Fruit fly (Drosophila melanogaster) whole organism, embryonic: ENCODE measurements around the gene CG42671.

Experiments used
- Bgb ChIP-seq: fragments of 200-800 bp; sonication (Bioruptor generic); IDR thresholded peaks from 2 replicates; pipeline ENCODE4 v1.3.6; 2022; ENCODE audit warnings: missing biosample characterization, missing genetic modification characterization; ENCODE audit not compliant: partially characterized antibody
- CG11504 ChIP-seq: fragments of 200-800 bp; sonication (Bioruptor generic); optimal IDR thresholded peaks from 3 replicates; lab custom pipeline; 2019; ENCODE audit warnings: missing biosample characterization, mild to moderate bottlenecking, missing genetic modification characterization, moderate library complexity
- CG12299 ChIP-seq: fragments of 200-800 bp; sonication (Bioruptor generic); optimal IDR thresholded peaks from 2 replicates; lab custom pipeline; 2018; ENCODE audit warnings: missing biosample characterization, mild to moderate bottlenecking, missing genetic modification characterization
- CG12659 ChIP-seq: fragments of 200-800 bp; sonication (Bioruptor generic); optimal IDR thresholded peaks from 3 replicates; lab custom pipeline; 2017; ENCODE audit warnings: mild to moderate bottlenecking, missing biosample characterization, missing genetic modification reagents, missing genetic modification characterization
- CG13424 ChIP-seq: fragments of 200-800 bp; sonication (Bioruptor generic); optimal IDR thresholded peaks from 2 replicates; lab custom pipeline; 2019; ENCODE audit warnings: missing biosample characterization, mild to moderate bottlenecking, missing genetic modification characterization, moderate library complexity
- CG14710 ChIP-seq: fragments of 200-800 bp; sonication (Bioruptor generic); optimal IDR thresholded peaks from 3 replicates; lab custom pipeline; 2019; ENCODE audit warnings: missing biosample characterization, mild to moderate bottlenecking, missing genetic modification characterization, moderate library complexity
- CG15269 ChIP-seq: fragments of 200-800 bp; sonication (Bioruptor generic); optimal IDR thresholded peaks from 2 replicates; lab custom pipeline; 2018; ENCODE audit warnings: missing biosample characterization, mild to moderate bottlenecking, missing genetic modification characterization, moderate library complexity
- CG1603 ChIP-seq: fragments of 200-800 bp; sonication (Bioruptor generic); optimal IDR thresholded peaks from 2 replicates; lab custom pipeline; 2019; ENCODE audit warnings: missing biosample characterization, mild to moderate bottlenecking, missing genetic modification characterization, moderate library complexity
- CG17359 ChIP-seq: fragments of 200-800 bp; sonication (Bioruptor generic); optimal IDR thresholded peaks from 3 replicates; lab custom pipeline; 2018; ENCODE audit warnings: missing biosample characterization, mild to moderate bottlenecking, missing genetic modification characterization, moderate library complexity
- CG17385 ChIP-seq: fragments of 200-800 bp; sonication (Bioruptor generic); optimal IDR thresholded peaks from 3 replicates; lab custom pipeline; 2018; ENCODE audit warnings: missing biosample characterization, mild to moderate bottlenecking, missing genetic modification characterization
- CG17829 ChIP-seq: fragments of 200-800 bp; optimal IDR thresholded peaks from 2 replicates; lab custom pipeline; 2019; ENCODE audit warnings: missing biosample characterization, mild to moderate bottlenecking, missing genetic modification characterization, moderate library complexity
- CG32772 ChIP-seq: fragments of 200-800 bp; sonication (Bioruptor generic); IDR thresholded peaks from 2 replicates; pipeline ENCODE4 v1.3.6; 2022; ENCODE audit warnings: missing biosample characterization, missing genetic modification characterization
- CG34376 ChIP-seq: fragments of 200-800 bp; sonication (Bioruptor generic); optimal IDR thresholded peaks from 2 replicates; lab custom pipeline; 2018; ENCODE audit warnings: missing biosample characterization, mild to moderate bottlenecking, missing genetic modification characterization
- CG34422 ChIP-seq: fragments of 200-800 bp; sonication (Bioruptor generic); IDR thresholded peaks from 3 replicates; pipeline ENCODE4 v1.3.6; 2022; ENCODE audit warnings: missing biosample characterization, missing genetic modification characterization
- CG3847 ChIP-seq: fragments of 200-800 bp; sonication (Bioruptor generic); IDR thresholded peaks from 2 replicates; pipeline ENCODE4 v1.3.6; 2022; ENCODE audit warnings: missing biosample characterization, missing genetic modification characterization
- CG4328 ChIP-seq: fragments of 200-800 bp; sonication (Bioruptor generic); optimal IDR thresholded peaks from 3 replicates; lab custom pipeline; 2017; ENCODE audit warnings: missing biosample characterization, missing genetic modification reagents, missing genetic modification characterization
- CG7928 ChIP-seq: fragments of 200-800 bp; sonication (Bioruptor generic); optimal IDR thresholded peaks from 2 replicates; lab custom pipeline; 2017; ENCODE audit warnings: missing biosample characterization, mild to moderate bottlenecking, missing genetic modification characterization
- CG8924 ChIP-seq: fragments of 200-800 bp; optimal IDR thresholded peaks from 3 replicates; lab custom pipeline; 2019; ENCODE audit warnings: missing biosample characterization, mild to moderate bottlenecking, missing genetic modification characterization, moderate library complexity
- CG9797 ChIP-seq: fragments of 200-800 bp; sonication (Bioruptor generic); optimal IDR thresholded peaks from 3 replicates; lab custom pipeline; 2018; ENCODE audit warnings: missing biosample characterization, mild to moderate bottlenecking, missing genetic modification characterization
- CG9932 ChIP-seq: fragments of 200-800 bp; sonication (Bioruptor generic); IDR thresholded peaks from 2 replicates; pipeline ENCODE4 v1.3.6; 2022; ENCODE audit warnings: missing biosample characterization, missing genetic modification characterization
- Camta ChIP-seq: fragments of 200-800 bp; sonication (Bioruptor generic); optimal IDR thresholded peaks from 2 replicates; lab custom pipeline; 2016; ENCODE audit warnings: missing biosample characterization, missing genetic modification characterization
- D19A ChIP-seq: fragments of 200-800 bp; optimal IDR thresholded peaks from 3 replicates; lab custom pipeline; 2019; ENCODE audit warnings: missing biosample characterization, mild to moderate bottlenecking, missing genetic modification characterization, moderate library complexity
- Deaf1 ChIP-seq: fragments of 200-800 bp; optimal IDR thresholded peaks from 3 replicates; lab custom pipeline; 2019; ENCODE audit warnings: missing biosample characterization, mild to moderate bottlenecking, missing genetic modification characterization, moderate library complexity
- Dll ChIP-seq: fragments of 200-800 bp; sonication (Bioruptor generic); IDR thresholded peaks from 4 replicates; pipeline ENCODE4 v1.3.6; 2022; ENCODE audit warnings: missing biosample characterization, missing genetic modification characterization; ENCODE audit not compliant: partially characterized antibody
- E2f2 ChIP-seq: fragments of 200-800 bp; sonication (Bioruptor generic); IDR thresholded peaks from 2 replicates; pipeline ENCODE4 v1.3.6; 2022; ENCODE audit warnings: missing biosample characterization, missing genetic modification characterization
- Elba2 ChIP-seq: fragments of 200-800 bp; sonication (Bioruptor generic); optimal IDR thresholded peaks from 3 replicates; lab custom pipeline; 2016; ENCODE audit warnings: missing biosample characterization, missing genetic modification characterization
- Ets97D ChIP-seq: fragments of 200-800 bp; sonication (Bioruptor generic); optimal IDR thresholded peaks from 3 replicates; lab custom pipeline; 2016; ENCODE audit warnings: missing biosample characterization, missing genetic modification characterization
- Myb ChIP-seq: fragments of 200-800 bp; sonication (Bioruptor generic); optimal IDR thresholded peaks from 2 replicates; lab custom pipeline; 2016; ENCODE audit warnings: missing biosample characterization, missing genetic modification characterization
- NC2β ChIP-seq: fragments of 200-800 bp; sonication (Bioruptor generic); optimal IDR thresholded peaks from 2 replicates; lab custom pipeline; 2016; ENCODE audit warnings: missing biosample characterization, missing genetic modification characterization
- Opbp ChIP-seq: fragments of 200-800 bp; sonication (Bioruptor generic); IDR thresholded peaks from 3 replicates; pipeline ENCODE4 v1.3.6; 2022; ENCODE audit warnings: missing biosample characterization, missing genetic modification characterization; ENCODE audit not compliant: partially characterized antibody
- Side ChIP-seq: fragments of 200-800 bp; sonication (Bioruptor generic); optimal IDR thresholded peaks from 2 replicates; lab custom pipeline; 2016; ENCODE audit warnings: missing biosample characterization, missing genetic modification characterization
- ase ChIP-seq: fragments of 200-800 bp; sonication (Bioruptor generic); IDR thresholded peaks from 3 replicates; pipeline ENCODE4 v1.3.6; 2022; ENCODE audit warnings: missing biosample characterization, missing genetic modification characterization
- bsh ChIP-seq, 2 experiments: fragments of 200-800 bp; sonication (Bioruptor generic); optimal IDR thresholded peaks; 2 replicates each; lab custom pipeline; 2017 to 2018; ENCODE audit warnings: mild to moderate bottlenecking in 2 of 2, missing biosample characterization in 2 of 2, missing genetic modification characterization in 2 of 2, moderate library complexity in 1 of 2
- chinmo ChIP-seq: fragments of 200-800 bp; sonication (Bioruptor generic); IDR thresholded peaks from 4 replicates; pipeline ENCODE4 v1.3.6; 2022; ENCODE audit warnings: missing biosample characterization, missing genetic modification characterization; ENCODE audit not compliant: partially characterized antibody
- gsb-n ChIP-seq: fragments of 200-800 bp; sonication (Bioruptor generic); optimal IDR thresholded peaks from 3 replicates; lab custom pipeline; 2018; ENCODE audit warnings: missing biosample characterization, mild to moderate bottlenecking, missing genetic modification characterization
- insv ChIP-seq, 2 experiments: fragments of 200-800 bp; sonication (Bioruptor generic); optimal IDR thresholded peaks; 3 replicates each; lab custom pipeline; 2016 to 2018; ENCODE audit warnings: missing biosample characterization in 2 of 2, missing genetic modification characterization in 2 of 2
- nerfin-1 ChIP-seq: fragments of 200-800 bp; sonication (Bioruptor generic); optimal IDR thresholded peaks from 3 replicates; lab custom pipeline; 2019; ENCODE audit warnings: missing biosample characterization, mild to moderate bottlenecking, missing genetic modification characterization, moderate library complexity
- nmo ChIP-seq: fragments of 200-800 bp; sonication (Bioruptor generic); optimal IDR thresholded peaks from 2 replicates; lab custom pipeline; 2018; ENCODE audit warnings: missing biosample characterization, mild to moderate bottlenecking, missing genetic modification characterization, moderate library complexity
- pzg ChIP-seq: fragments of 200-800 bp; sonication (Bioruptor generic); optimal IDR thresholded peaks from 3 replicates; lab custom pipeline; 2018; ENCODE audit warnings: missing biosample characterization, mild to moderate bottlenecking, missing genetic modification characterization, moderate library complexity
- slou ChIP-seq: fragments of 200-800 bp; sonication (Bioruptor generic); optimal IDR thresholded peaks from 3 replicates; lab custom pipeline; 2016; ENCODE audit warnings: missing biosample characterization, missing genetic modification characterization
- sna ChIP-seq: fragments of 200-800 bp; sonication (Bioruptor generic); IDR thresholded peaks from 2 replicates; pipeline ENCODE4 v1.3.6; 2022; ENCODE audit warnings: missing biosample characterization, missing genetic modification characterization; ENCODE audit not compliant: partially characterized antibody
- so ChIP-seq: fragments of 200-800 bp; sonication (Bioruptor generic); IDR thresholded peaks from 3 replicates; pipeline ENCODE4 v1.3.6; 2022; ENCODE audit warnings: missing biosample characterization, missing genetic modification characterization
- sob ChIP-seq: fragments of 200-800 bp; sonication (Bioruptor generic); IDR thresholded peaks from 2 replicates; pipeline ENCODE4 v1.3.6; 2022; ENCODE audit warnings: missing biosample characterization, missing genetic modification characterization
- trem ChIP-seq: fragments of 200-800 bp; optimal IDR thresholded peaks from 3 replicates; lab custom pipeline; 2019; ENCODE audit warnings: missing biosample characterization, mild to moderate bottlenecking, missing genetic modification characterization, moderate library complexity
- unc-4 ChIP-seq: fragments of 200-800 bp; sonication (Bioruptor generic); IDR thresholded peaks from 2 replicates; pipeline ENCODE4 v1.3.6; 2022; ENCODE audit warnings: missing biosample characterization, missing genetic modification characterization; ENCODE audit not compliant: partially characterized antibody
- unpg ChIP-seq: fragments of 200-800 bp; sonication (Bioruptor generic); optimal IDR thresholded peaks from 3 replicates; lab custom pipeline; 2018; ENCODE audit warnings: missing biosample characterization, mild to moderate bottlenecking, missing genetic modification characterization, moderate library complexity
- yki ChIP-seq: fragments of >200 bp; optimal IDR thresholded peaks from 3 replicates; lab custom pipeline; 2018

CG42671 gene

DNA sequence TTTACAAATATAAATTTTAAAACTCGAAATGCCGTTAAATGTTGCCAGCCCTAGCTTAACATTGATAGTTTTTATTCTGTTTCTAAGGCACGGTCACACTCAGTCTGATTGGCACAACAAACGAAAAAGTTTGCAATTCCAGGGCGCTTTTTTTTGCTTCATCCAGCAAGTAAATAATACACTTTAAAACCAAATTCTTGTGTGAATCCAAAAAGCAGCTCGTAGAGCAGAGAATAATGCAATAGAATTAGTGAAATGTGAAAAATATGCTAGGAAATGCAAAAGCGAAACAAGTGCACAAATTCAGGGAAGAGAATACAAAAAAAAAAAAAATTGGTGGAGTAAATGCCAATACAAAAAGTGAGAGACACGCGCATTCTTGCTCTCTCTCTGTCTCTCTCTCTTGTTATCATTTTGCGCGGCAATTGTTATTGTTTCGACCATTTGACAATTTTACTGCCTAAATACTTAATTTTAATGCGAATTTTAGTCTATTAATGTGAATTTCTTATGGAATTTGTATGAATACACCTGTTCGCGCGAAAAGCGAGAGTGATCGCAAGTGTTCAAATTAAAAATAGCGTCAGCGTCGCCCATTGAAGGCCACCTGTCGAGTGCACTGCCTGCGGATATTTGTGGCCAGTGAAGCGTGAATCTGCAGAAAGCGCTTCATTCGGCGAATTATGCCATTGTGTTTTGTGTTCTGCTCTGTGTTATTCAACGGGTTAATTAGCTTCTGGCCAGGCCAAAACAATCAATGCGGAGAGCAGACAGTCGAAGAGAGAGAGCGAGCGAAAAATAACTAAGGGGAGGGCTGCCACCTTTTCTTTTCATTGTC lies at the start of gene CG42671 (continued):
- 0 out of 2 replicates have a peak, but pooled peaks have one; percentile 17 for TF ChIP-seq unc-4
- peak; percentile 10 for TF ChIP-seq gsb-n (tag; lab: Kevin White, UChicago)
- TF ChIP-seq CG15269 = peak; percentile 12
- no peak for TF ChIP-seq CG3847
- TF ChIP-seq CG32772 (GFP tag; lab: Robert Waterston, UW) = peak; percentile 53; the same call in 1 of the 2 replicates
- peak; percentile 32 for TF ChIP-seq nmo (GFP tag; lab: Kevin White, UChicago)
- TF ChIP-seq CG9932 = no peak
- TF ChIP-seq CG13424 (tag; lab: Kevin White, UChicago) = peak; percentile 3
- TF ChIP-seq E2f2 (GFP tag; lab: Robert Waterston, UW) = peak; percentile 52; the same call in 1 of the 2 replicates
- peak; percentile 7 for TF ChIP-seq unpg (GFP tag; lab: Kevin White, UChicago)
- TF ChIP-seq D19A = peak; percentile 35
- peak; percentile 93 for TF ChIP-seq Myb (GFP tag; lab: Kevin White, UChicago)
- TF ChIP-seq Dll (GFP tag; lab: Robert Waterston, UW) = peak; percentile 30; the same call in 1 of the 4 replicates
- TF ChIP-seq CG34376 (GFP tag; lab: Kevin White, UChicago) = peak; percentile 4
- no peak for TF ChIP-seq so
- peak; percentile 71 for TF ChIP-seq CG17359 (tag; lab: Kevin White, UChicago)
- TF ChIP-seq pzg (GFP tag; lab: Kevin White, UChicago) = peak; percentile 39
- peak; percentile 58 for TF ChIP-seq CG11504 (tag; lab: Kevin White, UChicago)
- TF ChIP-seq CG1603 = peak; percentile 17
- no peak for TF ChIP-seq CG4328 (GFP tag; lab: Kevin White, UChicago)
- TF ChIP-seq CG34422 = 0 out of 3 replicates have a peak, but pooled peaks have one; percentile 13
- peak; percentile 6 for TF ChIP-seq CG17829 (tag; lab: Kevin White, UChicago)
- peak; percentile 84 for TF ChIP-seq Elba2
- peak; percentile 66 for TF ChIP-seq CG14710 (tag; lab: Kevin White, UChicago)
- TF ChIP-seq Side (GFP tag; lab: Kevin White, UChicago) = no peak
- TF ChIP-seq CG17385 (GFP tag; lab: Kevin White, UChicago) = no peak
- peak in 1 of 2 experiments; percentile 92 for TF ChIP-seq insv (GFP tag; optimal IDR thresholded peaks at IDR 0.05; lab: Kevin White, UChicago)
- TF ChIP-seq sob (GFP tag; lab: Robert Waterston, UW) = peak; percentile 17; the same call in 1 of the 2 replicates
- TF ChIP-seq yki (lab: Kevin White, UChicago) = peak; percentile 8
- no peak for TF ChIP-seq Opbp (GFP tag; lab: Robert Waterston, UW)
- peak; percentile 86 for TF ChIP-seq CG7928 (GFP tag; lab: Kevin White, UChicago)
- TF ChIP-seq sna (GFP tag; lab: Robert Waterston, UW) = peak; percentile 25; the same call in 1 of the 2 replicates
- peak; percentile 48 for TF ChIP-seq CG9797 (GFP tag; lab: Kevin White, UChicago)
- no peak for TF ChIP-seq Camta (GFP tag; lab: Kevin White, UChicago)
- TF ChIP-seq bsh (GFP tag; optimal IDR thresholded peaks at IDR 0.05; lab: Kevin White, UChicago) = peak in 1 of 2 experiments; percentile 44
- peak; percentile 14 for TF ChIP-seq CG12299 (tag; lab: Kevin White, UChicago)
- no peak for TF ChIP-seq ase (GFP tag; lab: Robert Waterston, UW)
- TF ChIP-seq CG12659 (GFP tag; lab: Kevin White, UChicago) = peak; percentile 52
- peak; percentile 14 for TF ChIP-seq CG8924 (tag; lab: Kevin White, UChicago)
- TF ChIP-seq NC2β (GFP tag; lab: Kevin White, UChicago) = no peak
- peak; percentile 43 for TF ChIP-seq trem (tag; lab: Kevin White, UChicago)
- TF ChIP-seq Deaf1 = no peak
- TF ChIP-seq slou (GFP tag; lab: Kevin White, UChicago) = no peak
- peak; percentile 95 for TF ChIP-seq nerfin-1
- TF ChIP-seq Bgb = 0 out of 2 replicates have a peak, but pooled peaks have one; percentile 17
- TF ChIP-seq chinmo (GFP tag; lab: Robert Waterston, UW) = peak; percentile 63; the same call in 2 of the 4 replicates
- TF ChIP-seq Ets97D = peak; percentile 56
